Worm (Caenorhabditis elegans) whole organism, midembryonic: ENCODE results near the gene tomm-7.

Source experiments
- klf-2 ChIP-seq: fragments of 200-800 bp; sonication (Bioruptor generic); conservative IDR thresholded peaks from 2 replicates; pipeline ENCODE4 v1.3.6; 2022; ENCODE audit warnings: missing genetic modification reagents, missing genetic modification characterization, missing compliant biosample characterization
- ref-1 ChIP-seq: fragments of 200-800 bp; sonication (Bioruptor generic); conservative IDR thresholded peaks from 2 replicates; pipeline ENCODE4 v1.3.6; 2022; ENCODE audit warnings: missing genetic modification reagents, missing genetic modification characterization, missing compliant biosample characterization
- tab-1 ChIP-seq: fragments of 200-800 bp; sonication (Bioruptor generic); IDR thresholded peaks from 2 replicates; pipeline ENCODE4 v1.3.6; 2022; ENCODE audit warnings: missing genetic modification characterization, missing compliant biosample characterization

- no peak for TF ChIP-seq tab-1 (GFP tag; lab: Robert Waterston, UW)
- no peak for TF ChIP-seq klf-2 (GFP tag; lab: Robert Waterston, UW)
- TF ChIP-seq ref-1 (GFP tag; lab: Robert Waterston, UW) = no peak
Measured at ce11 chrIII:7894724-7895123, 35.3 kb downstream of the tomm-7 start, which contains the start of gene ZK688.4.
